Worm (Caenorhabditis elegans) whole organism, mixed stage, embryonic: ENCODE measurements around the gene C37E2.3.

Experiments
- ceh-39 ChIP-seq: fragments of 150-350 bp; optimal IDR thresholded peaks from 2 replicates; lab custom pipeline; 2014; ENCODE audit warnings: missing biosample characterization, missing genetic modification characterization
- drap-1 ChIP-seq: fragments of 200-800 bp; sonication (Bioruptor generic); optimal IDR thresholded peaks from 3 replicates; lab custom pipeline; 2018; ENCODE audit warnings: mild to moderate bottlenecking, missing genetic modification characterization, missing compliant biosample characterization
- lin-13 ChIP-seq: fragments of 150-350 bp; optimal IDR thresholded peaks from 2 replicates; lab custom pipeline; 2014; ENCODE audit warnings: missing biosample characterization, missing genetic modification characterization
- nhr-76 ChIP-seq: sonication (generic microtip); optimal IDR thresholded peaks from 2 replicates; lab custom pipeline; 2017; ENCODE audit warnings: missing biosample characterization, missing genetic modification characterization

ce11 chrX:14225273-14225672, 45.0 kb downstream of the C37E2.3 start, which contains the start of gene cyp-13B2:
- TF ChIP-seq nhr-76 (tag; lab: Kevin White, UChicago), result no peak
- no peak for TF ChIP-seq ceh-39 (tag; lab: Kevin White, UChicago)
- no peak for TF ChIP-seq lin-13 (tag; lab: Kevin White, UChicago)
- TF ChIP-seq drap-1, result no peak
